Fruit fly (Drosophila melanogaster): ENCODE data around the gene mthl6.

DNA sequence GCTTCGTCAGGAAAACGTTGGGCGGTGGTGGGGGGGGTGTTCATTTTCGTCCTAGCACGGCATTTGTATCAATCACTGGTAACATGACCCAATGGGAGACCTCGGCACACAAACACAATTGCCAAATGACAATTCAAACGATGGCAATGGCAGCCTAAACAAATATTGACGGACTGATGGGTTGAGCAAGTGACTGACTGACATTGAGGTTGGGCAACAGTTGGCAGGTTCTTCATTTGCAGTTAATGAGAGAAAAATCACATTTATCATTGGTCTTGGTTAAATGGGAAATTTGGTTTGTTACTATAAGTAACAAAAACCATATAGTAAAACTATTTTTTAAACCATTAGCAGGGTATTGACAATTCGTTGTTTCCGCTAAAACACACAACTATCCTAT lies 36.7 kb upstream of the mthl6 start:
- TF ChIP-seq Hr39 (GFP tag; optimal IDR thresholded peaks at IDR 0.05) (no peak), esn (GFP tag; optimal IDR thresholded peaks at IDR 0.05) (no peak)

All from whole organism, prepupa.